Fruit fly (Drosophila melanogaster) whole organism, embryonic: ENCODE results near the gene Kmn1.

Source experiments
- Atf6 ChIP-seq: fragments of 200-800 bp; sonication (Bioruptor generic); IDR thresholded peaks from 2 replicates; pipeline ENCODE4 v1.3.6; 2022; ENCODE audit warnings: missing biosample characterization, missing genetic modification characterization
- Bdp1 ChIP-seq: fragments of 200-800 bp; sonication (Bioruptor generic); optimal IDR thresholded peaks from 3 replicates; lab custom pipeline; 2016; ENCODE audit warnings: missing biosample characterization, missing genetic modification characterization
- Bgb ChIP-seq: fragments of 200-800 bp; sonication (Bioruptor generic); IDR thresholded peaks from 2 replicates; pipeline ENCODE4 v1.3.6; 2022; ENCODE audit warnings: missing biosample characterization, missing genetic modification characterization; ENCODE audit not compliant: partially characterized antibody
- Blimp-1 ChIP-seq: fragments of 200-800 bp; sonication (Bioruptor generic); optimal IDR thresholded peaks from 3 replicates; lab custom pipeline; 2018; ENCODE audit warnings: missing biosample characterization, missing genetic modification characterization, mild to moderate bottlenecking, moderate library complexity, missing genetic modification reagents
- CG10431 ChIP-seq: fragments of 200-800 bp; sonication (Bioruptor generic); optimal IDR thresholded peaks from 3 replicates; lab custom pipeline; 2018; ENCODE audit warnings: missing biosample characterization, mild to moderate bottlenecking, missing genetic modification characterization
- CG10462 ChIP-seq: fragments of 200-800 bp; sonication (Bioruptor generic); optimal IDR thresholded peaks from 2 replicates; lab custom pipeline; 2016; ENCODE audit warnings: missing biosample characterization, missing genetic modification characterization
- CG11504 ChIP-seq: fragments of 200-800 bp; sonication (Bioruptor generic); optimal IDR thresholded peaks from 3 replicates; lab custom pipeline; 2019; ENCODE audit warnings: missing biosample characterization, mild to moderate bottlenecking, missing genetic modification characterization, moderate library complexity
- CG11696 ChIP-seq: fragments of 200-800 bp; sonication (Bioruptor generic); IDR thresholded peaks from 2 replicates; pipeline ENCODE4 v1.3.6; 2022; ENCODE audit warnings: missing biosample characterization, missing genetic modification characterization
- CG13424 ChIP-seq: fragments of 200-800 bp; sonication (Bioruptor generic); optimal IDR thresholded peaks from 2 replicates; lab custom pipeline; 2019; ENCODE audit warnings: missing biosample characterization, mild to moderate bottlenecking, missing genetic modification characterization, moderate library complexity
- CG13775 ChIP-seq: fragments of 200-800 bp; sonication (Bioruptor generic); optimal IDR thresholded peaks from 3 replicates; lab custom pipeline; 2017; ENCODE audit warnings: missing biosample characterization, mild to moderate bottlenecking, missing genetic modification characterization
- CG1832 ChIP-seq: fragments of 200-800 bp; sonication (Bioruptor generic); optimal IDR thresholded peaks from 2 replicates; lab custom pipeline; 2017; ENCODE audit warnings: missing biosample characterization, mild to moderate bottlenecking, missing genetic modification characterization, inconsistent platforms
- CG2678 ChIP-seq: fragments of 200-800 bp; sonication (Bioruptor generic); optimal IDR thresholded peaks from 3 replicates; lab custom pipeline; 2019; ENCODE audit warnings: missing biosample characterization, mild to moderate bottlenecking, missing genetic modification characterization, moderate library complexity
- CG2889 ChIP-seq: fragments of 200-800 bp; sonication (Bioruptor generic); IDR thresholded peaks from 3 replicates; pipeline ENCODE4 v1.3.6; 2022; ENCODE audit warnings: missing biosample characterization, missing genetic modification characterization
- CG3838 ChIP-seq: fragments of 200-800 bp; sonication (Bioruptor generic); optimal IDR thresholded peaks from 3 replicates; lab custom pipeline; 2016; ENCODE audit warnings: missing biosample characterization, missing genetic modification characterization
- CG4424 ChIP-seq: fragments of 200-800 bp; sonication (Bioruptor generic); optimal IDR thresholded peaks from 3 replicates; lab custom pipeline; 2016; ENCODE audit warnings: missing biosample characterization, missing genetic modification characterization
- CG6791 ChIP-seq: fragments of 200-800 bp; sonication (Bioruptor generic); IDR thresholded peaks from 3 replicates; pipeline ENCODE4 v1.3.6; 2022; ENCODE audit warnings: missing biosample characterization, missing genetic modification characterization; ENCODE audit not compliant: partially characterized antibody
- CG7839 ChIP-seq: fragments of 200-800 bp; sonication (Bioruptor generic); optimal IDR thresholded peaks from 3 replicates; lab custom pipeline; 2018; ENCODE audit warnings: missing biosample characterization, mild to moderate bottlenecking, missing genetic modification characterization, moderate library complexity
- CG9727 ChIP-seq: fragments of 200-800 bp; sonication (Bioruptor generic); optimal IDR thresholded peaks from 3 replicates; lab custom pipeline; 2017; ENCODE audit warnings: missing biosample characterization, mild to moderate bottlenecking, missing genetic modification characterization
- CoRest ChIP-seq: fragments of 200-800 bp; sonication (Bioruptor generic); optimal IDR thresholded peaks from 3 replicates; lab custom pipeline; 2018; ENCODE audit warnings: missing biosample characterization, mild to moderate bottlenecking, missing genetic modification characterization, moderate library complexity
- Ets65A ChIP-seq: fragments of 200-800 bp; sonication (Bioruptor generic); peaks from one replicate; lab custom pipeline; 2016; ENCODE audit warnings: missing biosample characterization, missing genetic modification characterization
- HLH3B ChIP-seq: fragments of 200-800 bp; sonication (Bioruptor generic); IDR thresholded peaks from 2 replicates; pipeline ENCODE4 v1.3.6; 2022; ENCODE audit warnings: missing biosample characterization, missing genetic modification characterization
- Med ChIP-seq: fragments of 200-800 bp; sonication (Bioruptor generic); peaks from one replicate; lab custom pipeline; 2016; ENCODE audit warnings: missing biosample characterization, missing genetic modification characterization, mild to moderate bottlenecking, inconsistent platforms, moderate library complexity
- Mrtf ChIP-seq: fragments of 200-800 bp; sonication (Bioruptor generic); IDR thresholded peaks from 3 replicates; pipeline ENCODE4 v1.3.6; 2022; ENCODE audit warnings: missing biosample characterization, missing genetic modification characterization
- Optix ChIP-seq: fragments of 200-800 bp; sonication (Bioruptor generic); IDR thresholded peaks from 3 replicates; pipeline ENCODE4 v1.3.6; 2022; ENCODE audit warnings: missing biosample characterization, missing genetic modification characterization
- PHDP ChIP-seq: fragments of 200-800 bp; sonication (Bioruptor generic); optimal IDR thresholded peaks from 3 replicates; lab custom pipeline; 2018; ENCODE audit warnings: missing biosample characterization, mild to moderate bottlenecking, missing genetic modification characterization, moderate library complexity
- Ptx1 ChIP-seq: fragments of 200-800 bp; sonication (Bioruptor generic); IDR thresholded peaks from 2 replicates; pipeline ENCODE4 v1.3.6; 2022; ENCODE audit warnings: missing biosample characterization, missing genetic modification characterization
- Rfx ChIP-seq: fragments of 200-800 bp; sonication (Bioruptor generic); IDR thresholded peaks from 2 replicates; pipeline ENCODE4 v1.3.6; 2022; ENCODE audit warnings: missing biosample characterization, missing genetic modification characterization
- amos ChIP-seq: fragments of 200-800 bp; sonication (Bioruptor generic); IDR thresholded peaks from 2 replicates; pipeline ENCODE4 v1.3.6; 2022; ENCODE audit warnings: missing biosample characterization, missing genetic modification characterization; ENCODE audit not compliant: partially characterized antibody
- bsh ChIP-seq, 2 experiments: fragments of 200-800 bp; sonication (Bioruptor generic); optimal IDR thresholded peaks; 2 replicates each; lab custom pipeline; 2017 to 2018; ENCODE audit warnings: mild to moderate bottlenecking in 2 of 2, missing biosample characterization in 2 of 2, missing genetic modification characterization in 2 of 2, moderate library complexity in 1 of 2
- dpn ChIP-seq, 2 experiments: fragments of 200-800 bp; sonication (Bioruptor generic); optimal IDR thresholded peaks; 3 replicates each; lab custom pipeline; 2016; ENCODE audit warnings: missing biosample characterization in 2 of 2, missing genetic modification characterization in 2 of 2
- eve ChIP-seq, 2 experiments: fragments of >200 bp; optimal IDR thresholded peaks; 2 replicates each; lab custom pipeline; 2017; ENCODE audit warnings: missing biosample characterization in 2 of 2, missing genetic modification characterization in 2 of 2
- gem ChIP-seq: fragments of 200-800 bp; sonication (Bioruptor generic); optimal IDR thresholded peaks from 2 replicates; lab custom pipeline; 2019; ENCODE audit warnings: missing biosample characterization, mild to moderate bottlenecking, missing genetic modification characterization, moderate library complexity
- hkb ChIP-seq, 2 experiments: fragments of 200-800 bp in 1 of 2; fragments of >200 bp in 1 of 2; sonication (Bioruptor generic) in 1 of 2; IDR thresholded peaks in 1 of 2; optimal IDR thresholded peaks in 1 of 2; 2 replicates each; pipeline versions ENCODE4 v1.3.6 to Lab custom; 2017 to 2022; ENCODE audit warnings: missing biosample characterization in 1 of 2, missing genetic modification characterization in 1 of 2
- lab ChIP-seq: fragments of 200-800 bp; sonication (Bioruptor generic); optimal IDR thresholded peaks from 3 replicates; lab custom pipeline; 2017; ENCODE audit warnings: missing biosample characterization, missing genetic modification characterization, mild to moderate bottlenecking, moderate library complexity, missing genetic modification reagents
- nom ChIP-seq: fragments of 200-800 bp; sonication (Bioruptor generic); optimal IDR thresholded peaks from 2 replicates; lab custom pipeline; 2017; ENCODE audit warnings: missing biosample characterization, missing genetic modification characterization, mild to moderate bottlenecking, moderate library complexity, missing genetic modification reagents
- pan ChIP-seq, 4 experiments: fragments of >200 bp in 3 of 4; fragments of 200-800 bp in 1 of 4; sonication (Bioruptor generic) in 1 of 4; optimal IDR thresholded peaks in 3 of 4; IDR thresholded peaks in 1 of 4; 2 replicates each; pipeline versions ENCODE4 v1.3.6 to Lab custom; 2017 to 2022; ENCODE audit warnings: missing biosample characterization in 2 of 4, missing genetic modification characterization in 2 of 4, mixed read lengths in 1 of 4
- scrt ChIP-seq: fragments of 200-800 bp; sonication (Bioruptor generic); optimal IDR thresholded peaks from 2 replicates; lab custom pipeline; 2018; ENCODE audit warnings: missing biosample characterization, mild to moderate bottlenecking, missing genetic modification characterization, moderate library complexity
- slou ChIP-seq: fragments of 200-800 bp; sonication (Bioruptor generic); optimal IDR thresholded peaks from 3 replicates; lab custom pipeline; 2016; ENCODE audit warnings: missing biosample characterization, missing genetic modification characterization
- stc ChIP-seq: fragments of 200-800 bp; sonication (Bioruptor generic); IDR thresholded peaks from 2 replicates; pipeline ENCODE4 v1.3.6; 2022; ENCODE audit warnings: missing biosample characterization, missing genetic modification characterization
- stwl ChIP-seq: fragments of 200-800 bp; sonication (Bioruptor generic); optimal IDR thresholded peaks from 3 replicates; lab custom pipeline; 2018; ENCODE audit warnings: missing biosample characterization, mild to moderate bottlenecking, missing genetic modification characterization, moderate library complexity
- unpg ChIP-seq: fragments of 200-800 bp; sonication (Bioruptor generic); optimal IDR thresholded peaks from 3 replicates; lab custom pipeline; 2018; ENCODE audit warnings: missing biosample characterization, mild to moderate bottlenecking, missing genetic modification characterization, moderate library complexity
- wdn ChIP-seq: fragments of 200-800 bp; sonication (Bioruptor generic); IDR thresholded peaks from 2 replicates; pipeline ENCODE4 v1.3.6; 2022; ENCODE audit warnings: missing biosample characterization, missing genetic modification characterization
- z ChIP-seq: fragments of 200-800 bp; sonication (Bioruptor generic); IDR thresholded peaks from 3 replicates; pipeline ENCODE4 v1.3.6; 2022; ENCODE audit warnings: missing biosample characterization, missing genetic modification characterization

Kmn1 gene

DNA sequence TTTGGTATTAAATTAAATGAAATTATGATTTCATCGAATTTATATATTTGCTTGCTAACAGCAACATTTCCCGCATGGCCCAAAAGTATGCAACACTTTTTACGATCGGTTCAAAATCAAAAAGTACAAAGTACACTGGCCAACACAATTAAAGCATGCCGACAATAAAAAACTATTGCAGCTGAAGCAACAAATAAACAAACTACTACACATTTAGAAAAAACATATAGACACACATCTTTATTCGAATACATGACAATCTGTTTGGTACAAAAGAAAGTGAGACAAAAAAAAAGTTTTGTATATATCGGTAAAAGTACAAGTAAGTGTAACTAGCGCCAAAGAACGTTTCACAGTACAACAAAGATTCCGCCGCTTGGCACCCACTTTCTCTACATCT, 17.2 kb downstream of the Kmn1 start (continued):
- TF ChIP-seq unpg, result peak; percentile 17
- TF ChIP-seq HLH3B, result 0 out of 2 replicates have a peak, but pooled peaks have one; percentile 18
- no peak for TF ChIP-seq CG1832 (GFP tag; lab: Kevin White, UChicago)
- TF ChIP-seq Ptx1, result no peak
- TF ChIP-seq stc, result peak; percentile 11; the same call in 1 of the 2 replicates
- no peak for TF ChIP-seq Rfx (GFP tag; lab: Robert Waterston, UW)
- TF ChIP-seq bsh (GFP tag; optimal IDR thresholded peaks at IDR 0.05; lab: Kevin White, UChicago), result peak in 1 of 2 experiments; percentile 12
- TF ChIP-seq CG11696 (GFP tag; lab: Robert Waterston, UW), result 0 out of 2 replicates have a peak, but pooled peaks have one; percentile 47
- no peak for TF ChIP-seq slou (GFP tag; lab: Kevin White, UChicago)
- peak; percentile 25 for TF ChIP-seq stwl (tag; lab: Kevin White, UChicago)
- no peak for TF ChIP-seq CoRest
- no peak for TF ChIP-seq hkb (optimal IDR thresholded peaks at IDR 0.05; lab: Kevin White, UChicago)
- TF ChIP-seq hkb (GFP tag; IDR thresholded peaks at IDR 0.05; lab: Robert Waterston, UW), result peak; percentile 46
- no peak for TF ChIP-seq CG9727
- TF ChIP-seq CG11504 (tag; lab: Kevin White, UChicago), result peak; percentile 12
- no peak for TF ChIP-seq dpn (GFP tag; optimal IDR thresholded peaks at IDR 0.05; lab: Kevin White, UChicago)
- no peak for TF ChIP-seq CG6791 (GFP tag; lab: Robert Waterston, UW)
- no peak for TF ChIP-seq Ets65A (GFP tag; lab: Kevin White, UChicago)
- no peak for TF ChIP-seq Bdp1 (GFP tag; lab: Kevin White, UChicago)
- TF ChIP-seq Blimp-1, result peak; percentile 17
- no peak for TF ChIP-seq Optix (GFP tag; lab: Robert Waterston, UW)
- TF ChIP-seq CG10462 (GFP tag; lab: Kevin White, UChicago), result no peak
- peak; percentile 14 for TF ChIP-seq CG7839 (tag; lab: Kevin White, UChicago)
- TF ChIP-seq Bgb, result no peak
- no peak for TF ChIP-seq CG13775
- peak; percentile 51; the same call in 1 of the 3 replicates for TF ChIP-seq CG2889 (GFP tag; lab: Robert Waterston, UW)
- no peak for TF ChIP-seq CG3838 (GFP tag; lab: Kevin White, UChicago)
- TF ChIP-seq CG13424 (tag; lab: Kevin White, UChicago), result peak; percentile 0
- TF ChIP-seq lab (GFP tag; lab: Kevin White, UChicago), result peak; percentile 7
- no peak for TF ChIP-seq pan (optimal IDR thresholded peaks at IDR 0.05; lab: Kevin White, UChicago)
- TF ChIP-seq pan (GFP tag; optimal IDR thresholded peaks at IDR 0.05 in 1 of 2, IDR thresholded peaks at IDR 0.05 in 1 of 2), result peak in 1 of 2 experiments; percentile 41
- peak; percentile 54; the same call in 1 of the 2 replicates for TF ChIP-seq Atf6 (GFP tag; lab: Robert Waterston, UW)
- TF ChIP-seq PHDP (tag; lab: Kevin White, UChicago), result peak; percentile 24
- TF ChIP-seq Mrtf, result no peak
- TF ChIP-seq scrt (GFP tag; lab: Kevin White, UChicago), result no peak
- no peak for TF ChIP-seq wdn
- TF ChIP-seq Med (GFP tag; lab: Kevin White, UChicago), result peak; percentile 66
- TF ChIP-seq CG2678 (tag; lab: Kevin White, UChicago), result peak; percentile 21
- peak; percentile 53 for TF ChIP-seq nom (GFP tag; lab: Kevin White, UChicago)
- no peak for TF ChIP-seq z (GFP tag; lab: Robert Waterston, UW)
- TF ChIP-seq eve (GFP tag; optimal IDR thresholded peaks at IDR 0.05; lab: Kevin White, UChicago), result peak in 1 of 2 experiments; percentile 39
- peak; percentile 6 for TF ChIP-seq CG4424
- TF ChIP-seq gem (tag; lab: Kevin White, UChicago), result peak; percentile 19
- TF ChIP-seq CG10431 (GFP tag; lab: Kevin White, UChicago), result no peak
- no peak for TF ChIP-seq amos
